Fruit fly (Drosophila melanogaster) whole organism, embryonic: Measurements from ENCODE around the gene betaTub65B.

ENCODE experiments used
- B-H1 ChIP-seq: fragments of 200-800 bp; sonication (Bioruptor generic); IDR thresholded peaks from 3 replicates; pipeline ENCODE4 v1.3.6; 2022; ENCODE audit warnings: missing biosample characterization, missing genetic modification characterization
- BtbVII ChIP-seq: fragments of 200-800 bp; sonication (Bioruptor generic); optimal IDR thresholded peaks from 3 replicates; lab custom pipeline; 2017; ENCODE audit warnings: missing biosample characterization, mild to moderate bottlenecking, missing genetic modification characterization
- C15 ChIP-seq: fragments of 200-800 bp; sonication (Bioruptor generic); IDR thresholded peaks from 3 replicates; pipeline ENCODE4 v1.3.6; 2022; ENCODE audit warnings: missing biosample characterization, missing genetic modification characterization
- CG10147 ChIP-seq: fragments of 200-800 bp; sonication (Bioruptor generic); optimal IDR thresholded peaks from 2 replicates; lab custom pipeline; 2019; ENCODE audit warnings: missing biosample characterization, mild to moderate bottlenecking, missing genetic modification characterization, moderate library complexity
- CG10274 ChIP-seq: fragments of 200-800 bp; sonication (Bioruptor generic); optimal IDR thresholded peaks from 3 replicates; lab custom pipeline; 2017; ENCODE audit warnings: missing biosample characterization, mild to moderate bottlenecking, missing genetic modification characterization
- CG10321 ChIP-seq: fragments of 200-800 bp; sonication (Bioruptor generic); IDR thresholded peaks from 2 replicates; pipeline ENCODE4 v1.3.6; 2022; ENCODE audit warnings: missing biosample characterization, missing genetic modification characterization
- CG12104 ChIP-seq: fragments of 200-800 bp; sonication (Bioruptor generic); optimal IDR thresholded peaks from 3 replicates; lab custom pipeline; 2016; ENCODE audit warnings: missing biosample characterization, missing genetic modification characterization
- CG1233 ChIP-seq: fragments of 200-800 bp; sonication (Bioruptor generic); optimal IDR thresholded peaks from 4 replicates; lab custom pipeline; 2018; ENCODE audit warnings: missing biosample characterization, mild to moderate bottlenecking, missing genetic modification characterization
- CG13624 ChIP-seq: fragments of 200-800 bp; sonication (Bioruptor generic); optimal IDR thresholded peaks from 2 replicates; lab custom pipeline; 2016; ENCODE audit warnings: missing biosample characterization, missing genetic modification characterization
- CG14860 ChIP-seq: fragments of 200-800 bp; sonication (Bioruptor generic); IDR thresholded peaks from 3 replicates; pipeline ENCODE4 v1.3.6; 2022; ENCODE audit warnings: missing biosample characterization, missing genetic modification characterization; ENCODE audit not compliant: partially characterized antibody
- CG15696 ChIP-seq: fragments of 200-800 bp; sonication (Bioruptor generic); optimal IDR thresholded peaks from 2 replicates; lab custom pipeline; 2019; ENCODE audit warnings: missing biosample characterization, mild to moderate bottlenecking, missing genetic modification characterization, moderate library complexity
- CG16813 ChIP-seq: fragments of 200-800 bp; sonication (Bioruptor generic); IDR thresholded peaks from 3 replicates; pipeline ENCODE4 v1.3.6; 2022; ENCODE audit warnings: missing biosample characterization, missing genetic modification characterization; ENCODE audit not compliant: partially characterized antibody
- CG17802 ChIP-seq: fragments of 200-800 bp; sonication (Bioruptor generic); optimal IDR thresholded peaks from 2 replicates; lab custom pipeline; 2018; ENCODE audit warnings: missing biosample characterization, mild to moderate bottlenecking, missing genetic modification characterization, moderate library complexity
- CG18619 ChIP-seq: fragments of 200-800 bp; sonication (Bioruptor generic); optimal IDR thresholded peaks from 3 replicates; lab custom pipeline; 2017; ENCODE audit warnings: missing biosample characterization, mild to moderate bottlenecking, missing genetic modification characterization
- CG33213 ChIP-seq: fragments of 200-800 bp; sonication (Bioruptor generic); optimal IDR thresholded peaks from 3 replicates; lab custom pipeline; 2016; ENCODE audit warnings: missing biosample characterization, missing genetic modification characterization
- CG3995 ChIP-seq: fragments of 200-800 bp; sonication (Bioruptor generic); optimal IDR thresholded peaks from 3 replicates; lab custom pipeline; 2016; ENCODE audit warnings: missing biosample characterization, missing genetic modification characterization
- CG5245 ChIP-seq: fragments of 200-800 bp; sonication (Bioruptor generic); optimal IDR thresholded peaks from 3 replicates; lab custom pipeline; 2016; ENCODE audit warnings: missing biosample characterization, missing genetic modification characterization
- CG6683 ChIP-seq: fragments of 200-800 bp; sonication (Bioruptor generic); optimal IDR thresholded peaks from 2 replicates; lab custom pipeline; 2017; ENCODE audit warnings: missing biosample characterization, mild to moderate bottlenecking, missing genetic modification characterization, missing genetic modification reagents
- CG6791 ChIP-seq: fragments of 200-800 bp; sonication (Bioruptor generic); IDR thresholded peaks from 3 replicates; pipeline ENCODE4 v1.3.6; 2022; ENCODE audit warnings: missing biosample characterization, missing genetic modification characterization; ENCODE audit not compliant: partially characterized antibody
- CG8924 ChIP-seq: fragments of 200-800 bp; optimal IDR thresholded peaks from 3 replicates; lab custom pipeline; 2019; ENCODE audit warnings: missing biosample characterization, mild to moderate bottlenecking, missing genetic modification characterization, moderate library complexity
- Dad ChIP-seq: fragments of 200-800 bp; sonication (Bioruptor generic); optimal IDR thresholded peaks from 3 replicates; lab custom pipeline; 2016; ENCODE audit warnings: missing biosample characterization, missing genetic modification characterization
- Dek ChIP-seq: fragments of 200-800 bp; sonication (Bioruptor generic); optimal IDR thresholded peaks from 3 replicates; lab custom pipeline; 2019; ENCODE audit warnings: missing biosample characterization, mild to moderate bottlenecking, missing genetic modification characterization, moderate library complexity
- Gsc ChIP-seq: fragments of 200-800 bp; sonication (Bioruptor generic); IDR thresholded peaks from 2 replicates; pipeline ENCODE4 v1.3.6; 2022; ENCODE audit warnings: missing biosample characterization, missing genetic modification characterization
- HmgZ ChIP-seq: fragments of 200-800 bp; sonication (Bioruptor generic); optimal IDR thresholded peaks from 2 replicates; lab custom pipeline; 2018; ENCODE audit warnings: missing biosample characterization, mild to moderate bottlenecking, missing genetic modification characterization
- Hr51 ChIP-seq, 2 experiments: fragments of 200-800 bp; sonication (Bioruptor generic); optimal IDR thresholded peaks; 2 replicates in 1 of 2; 3 replicates in 1 of 2; lab custom pipeline; 2016 to 2018; ENCODE audit warnings: missing biosample characterization in 2 of 2, missing genetic modification characterization in 2 of 2, mild to moderate bottlenecking in 1 of 2, moderate library complexity in 1 of 2
- MESR4 ChIP-seq: fragments of 200-800 bp; sonication (Bioruptor generic); optimal IDR thresholded peaks from 2 replicates; lab custom pipeline; 2018; ENCODE audit warnings: missing biosample characterization, mild to moderate bottlenecking, missing genetic modification characterization, moderate library complexity
- Spps ChIP-seq: fragments of 200-800 bp; sonication (Bioruptor generic); optimal IDR thresholded peaks from 2 replicates; lab custom pipeline; 2018; ENCODE audit warnings: missing biosample characterization, mild to moderate bottlenecking, missing genetic modification characterization
- bsh ChIP-seq, 2 experiments: fragments of 200-800 bp; sonication (Bioruptor generic); optimal IDR thresholded peaks; 2 replicates each; lab custom pipeline; 2017 to 2018; ENCODE audit warnings: mild to moderate bottlenecking in 2 of 2, missing biosample characterization in 2 of 2, missing genetic modification characterization in 2 of 2, moderate library complexity in 1 of 2
- btn ChIP-seq: fragments of 200-800 bp; sonication (Bioruptor generic); optimal IDR thresholded peaks from 2 replicates; lab custom pipeline; 2016; ENCODE audit warnings: missing biosample characterization, missing genetic modification characterization
- cato ChIP-seq: fragments of 200-800 bp; sonication (Bioruptor generic); optimal IDR thresholded peaks from 2 replicates; lab custom pipeline; 2016; ENCODE audit warnings: missing biosample characterization, missing genetic modification characterization, borderline replicate concordance
- cg ChIP-seq: fragments of 200-800 bp; sonication (Bioruptor generic); optimal IDR thresholded peaks from 3 replicates; lab custom pipeline; 2019; ENCODE audit warnings: missing biosample characterization, mild to moderate bottlenecking, missing genetic modification characterization, moderate library complexity
- cwo ChIP-seq: fragments of 200-800 bp; sonication (Bioruptor generic); optimal IDR thresholded peaks from 3 replicates; lab custom pipeline; 2017; ENCODE audit warnings: missing biosample characterization, missing genetic modification characterization, mild to moderate bottlenecking, moderate library complexity, missing genetic modification reagents
- esg ChIP-seq: fragments of 200-800 bp; sonication (Bioruptor generic); conservative IDR thresholded peaks from 2 replicates; pipeline ENCODE4 v1.3.6; 2022; ENCODE audit warnings: missing biosample characterization, missing genetic modification characterization
- grau ChIP-seq: fragments of 200-800 bp; optimal IDR thresholded peaks from 3 replicates; lab custom pipeline; 2019; ENCODE audit warnings: missing biosample characterization, mild to moderate bottlenecking, missing genetic modification characterization, moderate library complexity
- kay ChIP-seq: fragments of 200-800 bp; sonication (Bioruptor generic); optimal IDR thresholded peaks from 2 replicates; lab custom pipeline; 2016; ENCODE audit warnings: missing biosample characterization, missing genetic modification characterization
- otp ChIP-seq: fragments of 200-800 bp; sonication (Bioruptor generic); IDR thresholded peaks from 3 replicates; pipeline ENCODE4, ENCODE4 v1.3.6; 2022; ENCODE audit warnings: missing biosample characterization, missing genetic modification characterization
- pan ChIP-seq, 4 experiments: fragments of >200 bp in 3 of 4; fragments of 200-800 bp in 1 of 4; sonication (Bioruptor generic) in 1 of 4; optimal IDR thresholded peaks in 3 of 4; IDR thresholded peaks in 1 of 4; 2 replicates each; pipeline versions ENCODE4 v1.3.6 to Lab custom; 2017 to 2022; ENCODE audit warnings: missing biosample characterization in 2 of 4, missing genetic modification characterization in 2 of 4, mixed read lengths in 1 of 4
- pb ChIP-seq: fragments of 200-800 bp; sonication (Bioruptor generic); optimal IDR thresholded peaks from 3 replicates; lab custom pipeline; 2016; ENCODE audit warnings: missing biosample characterization, missing genetic modification characterization
- peb ChIP-seq: fragments of 200-800 bp; sonication (Bioruptor generic); IDR thresholded peaks from 2 replicates; pipeline ENCODE4 v1.3.6; 2022; ENCODE audit warnings: missing biosample characterization, missing genetic modification characterization
- ranshi ChIP-seq: fragments of 200-800 bp; sonication (Bioruptor generic); IDR thresholded peaks from 2 replicates; pipeline ENCODE4 v1.3.6; 2022; ENCODE audit warnings: missing biosample characterization, missing genetic modification characterization
- schlank ChIP-seq: fragments of 200-800 bp; sonication (Bioruptor generic); optimal IDR thresholded peaks from 2 replicates; lab custom pipeline; 2018; ENCODE audit warnings: missing biosample characterization, mild to moderate bottlenecking, missing genetic modification characterization
- sd ChIP-seq: fragments of 200-800 bp; sonication (Bioruptor generic); optimal IDR thresholded peaks from 3 replicates; lab custom pipeline; 2018; ENCODE audit warnings: missing biosample characterization, mild to moderate bottlenecking, missing genetic modification characterization, moderate library complexity
- sens-2 ChIP-seq: fragments of 200-800 bp; sonication (Bioruptor generic); IDR thresholded peaks from 2 replicates; pipeline ENCODE4 v1.3.6; 2022; ENCODE audit warnings: missing biosample characterization, missing genetic modification characterization
- sqz ChIP-seq: fragments of 200-800 bp; sonication (Bioruptor generic); optimal IDR thresholded peaks from 3 replicates; lab custom pipeline; 2018; ENCODE audit warnings: missing biosample characterization, mild to moderate bottlenecking, missing genetic modification characterization
- sr ChIP-seq: fragments of 200-800 bp; sonication (Bioruptor generic); IDR thresholded peaks from 3 replicates; pipeline ENCODE4 v1.3.6; 2022; ENCODE audit warnings: missing biosample characterization, missing genetic modification characterization
- tgo ChIP-seq: fragments of 200-800 bp; sonication (Bioruptor generic); IDR thresholded peaks from 3 replicates; pipeline ENCODE4 v1.3.6; 2022; ENCODE audit warnings: missing biosample characterization, missing genetic modification characterization
- tll ChIP-seq, 2 experiments: fragments of 200-800 bp in 1 of 2; fragments of >200 bp in 1 of 2; sonication (Bioruptor generic) in 1 of 2; optimal IDR thresholded peaks; 2 replicates each; lab custom pipeline; 2017 to 2019; ENCODE audit warnings: missing biosample characterization in 2 of 2, missing genetic modification characterization in 2 of 2, mild to moderate bottlenecking in 1 of 2, moderate library complexity in 1 of 2
- vfl ChIP-seq: fragments of 200-800 bp; sonication (Bioruptor generic); optimal IDR thresholded peaks from 2 replicates; lab custom pipeline; 2016; ENCODE audit warnings: missing biosample characterization, missing genetic modification characterization
- wor ChIP-seq: fragments of 200-800 bp; sonication (Bioruptor generic); IDR thresholded peaks from 2 replicates; pipeline ENCODE4 v1.3.6; 2022; ENCODE audit warnings: missing biosample characterization, missing genetic modification characterization

betaTub65B gene

dm6 chr3L:6576709-6577108, 46.2 kb downstream of the betaTub65B start (continued):
- TF ChIP-seq bsh (GFP tag; optimal IDR thresholded peaks at IDR 0.05; lab: Kevin White, UChicago) (no peak), CG10274 (GFP tag; lab: Kevin White, UChicago) (peak; percentile 23), tll (GFP tag; optimal IDR thresholded peaks at IDR 0.05; lab: Kevin White, UChicago) (no peak), CG6791 (GFP tag; lab: Robert Waterston, UW) (no peak), BtbVII (GFP tag; lab: Kevin White, UChicago) (peak; percentile 49), cato (GFP tag; lab: Kevin White, UChicago) (peak; percentile 19), esg (GFP tag; lab: Robert Waterston, UW) (peak; percentile 63), sens-2 (GFP tag; lab: Robert Waterston, UW) (peak; percentile 51; the same call in 1 of the 2 replicates), pan (optimal IDR thresholded peaks at IDR 0.05; lab: Kevin White, UChicago) (no peak), pan (GFP tag; optimal IDR thresholded peaks at IDR 0.05 in 1 of 2, IDR thresholded peaks at IDR 0.05 in 1 of 2) (peak in 1 of 2 experiments; percentile 88), peb (GFP tag; lab: Robert Waterston, UW) (no peak), grau (tag; lab: Kevin White, UChicago) (peak; percentile 68), kay (no peak), ranshi (peak; percentile 61), CG15696 (no peak), CG6683 (GFP tag; lab: Kevin White, UChicago) (no peak), CG18619 (GFP tag; lab: Kevin White, UChicago) (peak; percentile 25), schlank (tag; lab: Kevin White, UChicago) (no peak), CG10147 (peak; percentile 31), CG16813 (GFP tag; lab: Robert Waterston, UW) (no peak), B-H1 (peak; percentile 65), Hr51 (GFP tag; optimal IDR thresholded peaks at IDR 0.05; lab: Kevin White, UChicago) (peak; percentile 37 to 85), pb (GFP tag; lab: Kevin White, UChicago) (peak; percentile 62), cwo (GFP tag; lab: Kevin White, UChicago) (peak; percentile 68), CG3995 (no peak), C15 (GFP tag; lab: Robert Waterston, UW) (peak; percentile 51; the same call in 1 of the 3 replicates), Spps (no peak), MESR4 (GFP tag; lab: Kevin White, UChicago) (no peak), HmgZ (tag; lab: Kevin White, UChicago) (peak; percentile 42), CG12104 (GFP tag; lab: Kevin White, UChicago) (peak; percentile 7), CG10321 (GFP tag; lab: Robert Waterston, UW) (0 out of 2 replicates have a peak, but pooled peaks have one; percentile 21), btn (GFP tag; lab: Kevin White, UChicago) (no peak), otp (GFP tag; lab: Robert Waterston, UW) (peak; percentile 68; the same call in 2 of the 3 replicates), vfl (GFP tag; lab: Kevin White, UChicago) (no peak), CG33213 (GFP tag; lab: Kevin White, UChicago) (no peak), CG8924 (peak; percentile 59), Gsc (0 out of 2 replicates have a peak, but pooled peaks have one; percentile 7), sqz (GFP tag; lab: Kevin White, UChicago) (no peak), CG14860 (no peak), sr (GFP tag; lab: Robert Waterston, UW) (no peak; the same call in 2 of the 3 replicates), sd (tag; lab: Kevin White, UChicago) (no peak), CG1233 (GFP tag; lab: Kevin White, UChicago) (peak; percentile 39), cg (GFP tag; lab: Kevin White, UChicago) (no peak), tgo (GFP tag; lab: Robert Waterston, UW) (peak; percentile 73), wor (GFP tag; lab: Robert Waterston, UW) (peak; percentile 62), CG17802 (tag; lab: Kevin White, UChicago) (no peak), CG13624 (GFP tag; lab: Kevin White, UChicago) (peak; percentile 42), Dek (no peak), CG5245 (GFP tag; lab: Kevin White, UChicago) (peak; percentile 38), Dad (GFP tag; lab: Kevin White, UChicago) (peak; percentile 13)
